Worm (Caenorhabditis elegans): ENCODE measurements around the gene Y58A7A.4.

ce11 chrV:5052233-5052632 is 32.6 kb downstream of the Y58A7A.4 start, which contains the start of gene K11D12.12:
- TF ChIP-seq unc-120 (tag; optimal IDR thresholded peaks at IDR 0.05; ENCODE audit: poor library complexity, severe bottlenecking), result no peak
- TF ChIP-seq unc-39 (tag; optimal IDR thresholded peaks at IDR 0.05), result no peak
- TF ChIP-seq snpc-4 (tag; optimal IDR thresholded peaks at IDR 0.05), result no peak
- TF ChIP-seq nhr-12 (tag; optimal IDR thresholded peaks at IDR 0.05), result no peak
- TF ChIP-seq ces-1 (GFP tag; optimal IDR thresholded peaks at IDR 0.05), result no peak
- no peak for TF ChIP-seq nhr-76 (tag; optimal IDR thresholded peaks at IDR 0.05)
- TF ChIP-seq nhr-2 (tag; optimal IDR thresholded peaks at IDR 0.05), result no peak
- no peak for TF ChIP-seq nhr-28 (tag; optimal IDR thresholded peaks at IDR 0.05)
- no peak for TF ChIP-seq flh-1 (GFP tag; optimal IDR thresholded peaks at IDR 0.05)
- no peak for TF ChIP-seq blmp-1 (tag; optimal IDR thresholded peaks at IDR 0.05)
- no peak for TF ChIP-seq sptf-1 (tag; optimal IDR thresholded peaks at IDR 0.05)
- no peak for TF ChIP-seq lin-13 (tag; optimal IDR thresholded peaks at IDR 0.05)
- TF ChIP-seq pha-4 (tag; optimal IDR thresholded peaks at IDR 0.05), result no peak
